Fruit fly (Drosophila melanogaster): ENCODE data around the gene CG11357.

DNA sequence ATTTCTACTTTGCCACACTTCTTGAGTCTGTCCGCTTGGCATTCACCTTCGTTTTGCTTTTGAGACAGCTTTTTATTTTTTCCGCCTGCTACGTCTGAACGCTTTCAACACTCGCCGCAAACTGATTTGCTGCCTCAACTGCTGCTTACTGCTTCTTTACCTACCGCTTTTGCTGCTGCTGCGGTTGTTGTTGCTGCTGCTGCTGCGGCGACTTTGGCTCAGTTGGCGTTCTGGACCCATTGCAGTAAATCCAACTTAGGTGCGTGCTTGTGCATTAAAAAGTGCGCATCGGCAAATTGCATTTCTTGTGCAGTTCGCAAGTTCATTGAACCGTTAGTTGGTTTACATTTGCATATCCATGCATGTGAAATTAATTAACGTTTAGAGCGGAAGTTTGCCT, 33.5 kb upstream of the CG11357 start, which contains the start of gene NT1:
- no peak for TF ChIP-seq Rel (GFP tag; optimal IDR thresholded peaks at IDR 0.05)
- no peak for TF ChIP-seq Rel (tag; optimal IDR thresholded peaks at IDR 0.05)
- no peak for TF ChIP-seq pan (optimal IDR thresholded peaks at IDR 0.05)
- TF ChIP-seq OdsH (GFP tag; optimal IDR thresholded peaks at IDR 0.05), result no peak
- no peak for TF ChIP-seq CG32264 (GFP tag; optimal IDR thresholded peaks at IDR 0.05)
- no peak for TF ChIP-seq Jra (GFP tag; optimal IDR thresholded peaks at IDR 0.05)
- no peak for TF ChIP-seq sage (GFP tag; optimal IDR thresholded peaks at IDR 0.05)
- no peak for TF ChIP-seq sv (GFP tag; optimal IDR thresholded peaks at IDR 0.05)
- no peak for TF ChIP-seq h (GFP tag; optimal IDR thresholded peaks at IDR 0.05)
- no peak for TF ChIP-seq Dfd (GFP tag; optimal IDR thresholded peaks at IDR 0.05)
- no peak for TF ChIP-seq jim (GFP tag; optimal IDR thresholded peaks at IDR 0.05)
- TF ChIP-seq lola (GFP tag; optimal IDR thresholded peaks at IDR 0.05), result no peak
- TF ChIP-seq dmrt93B (GFP tag; optimal IDR thresholded peaks at IDR 0.05), result no peak
